Worm (Caenorhabditis elegans): ENCODE measurements around the gene msp-49.

- TF ChIP-seq med-1 (GFP tag; optimal IDR thresholded peaks at IDR 0.05; ENCODE audit: insufficient read depth), result no peak
- TF ChIP-seq ztf-29 (GFP tag; IDR thresholded peaks at IDR 0.05), result no peak
- no peak for TF ChIP-seq ref-1 (GFP tag; conservative IDR thresholded peaks at IDR 0.05)
These were observed 11.0 kb upstream of the msp-49 start for ce11 chrII:5183207-5183606.
